Worm (Caenorhabditis elegans) whole organism, L1 larva: Measurements from ENCODE around the gene T13C5.10.
A peak's percentile ranks its signal among the peaks of the same experiment; 100 is the strongest.

Experiments used
- C16A3.4 ChIP-seq: fragments of 150-350 bp; optimal IDR thresholded peaks from 2 replicates; lab custom pipeline; 2014; ENCODE audit warnings: missing biosample characterization, missing genetic modification characterization
- F16B12.6 ChIP-seq: fragments of 150-350 bp; optimal IDR thresholded peaks from 2 replicates; lab custom pipeline; 2014; ENCODE audit warnings: missing biosample characterization, missing genetic modification characterization
- ama-1 ChIP-seq: fragments of 150-350 bp; optimal IDR thresholded peaks from 2 replicates; lab custom pipeline; 2014
- blmp-1 ChIP-seq: fragments of 150-350 bp; optimal IDR thresholded peaks from 2 replicates; lab custom pipeline; 2014; ENCODE audit warnings: missing biosample characterization, missing genetic modification characterization
- ceh-8 ChIP-seq: fragments of 200-800 bp; sonication (Bioruptor generic); optimal IDR thresholded peaks from 2 replicates; lab custom pipeline; 2018; ENCODE audit warnings: mild to moderate bottlenecking, missing genetic modification characterization, moderate library complexity, missing compliant biosample characterization
- ceh-82 ChIP-seq, 3 experiments: fragments of 150-350 bp in 1 of 3; sonication (generic microtip) in 2 of 3; optimal IDR thresholded peaks; 2 replicates each; lab custom pipeline; 2014 to 2017; ENCODE audit warnings: missing biosample characterization in 3 of 3, missing genetic modification characterization in 3 of 3
- ceh-88 ChIP-seq: fragments of 200-800 bp; sonication (Bioruptor generic); IDR thresholded peaks from 2 replicates; pipeline ENCODE4 v1.3.6; 2022; ENCODE audit warnings: missing genetic modification characterization, missing compliant biosample characterization
- ces-1 ChIP-seq: fragments of 150-350 bp; optimal IDR thresholded peaks from 2 replicates; lab custom pipeline; 2014; ENCODE audit warnings: missing biosample characterization, missing genetic modification reagents, missing genetic modification characterization
- dpl-1 ChIP-seq, 3 experiments: fragments of 150-350 bp in 2 of 3; sonication (generic microtip) in 1 of 3; optimal IDR thresholded peaks; 2 replicates each; lab custom pipeline; 2014 to 2017; ENCODE audit warnings: missing biosample characterization in 3 of 3, missing genetic modification characterization in 3 of 3, missing genetic modification reagents in 3 of 3
- efl-1 ChIP-seq, 4 experiments: fragments of 150-350 bp; optimal IDR thresholded peaks in 3 of 4; peaks in 1 of 4; 1 replicate in 1 of 4; 2 replicates in 3 of 4; lab custom pipeline; 2014; ENCODE audit warnings: missing biosample characterization in 2 of 4, missing genetic modification characterization in 2 of 4, missing genetic modification reagents in 2 of 4
- egl-13 ChIP-seq: sonication (generic microtip); optimal IDR thresholded peaks from 2 replicates; lab custom pipeline; 2016; ENCODE audit warnings: missing genotype, missing genetic modification reagents, missing genetic modification characterization, missing compliant biosample characterization
- egl-27 ChIP-seq, 2 experiments: fragments of 150-350 bp in 1 of 2; sonication (generic microtip); optimal IDR thresholded peaks; 3 replicates each; lab custom pipeline; 2017 to 2018; ENCODE audit warnings: missing biosample characterization in 2 of 2, missing genetic modification characterization in 2 of 2, missing genetic modification reagents in 2 of 2
- elt-3 ChIP-seq, 6 experiments: fragments of 150-350 bp in 1 of 6; sonication (generic microtip); optimal IDR thresholded peaks; 2 replicates each; lab custom pipeline; 2017 to 2018; ENCODE audit warnings: missing biosample characterization in 6 of 6, missing genetic modification characterization in 6 of 6, inconsistent platforms in 1 of 6
- fkh-10 ChIP-seq: sonication (generic microtip); optimal IDR thresholded peaks from 2 replicates; lab custom pipeline; 2017; ENCODE audit warnings: missing biosample characterization, missing genetic modification reagents, missing genetic modification characterization
- fkh-4 ChIP-seq: sonication (generic microtip); optimal IDR thresholded peaks from 2 replicates; lab custom pipeline; 2016; ENCODE audit warnings: missing compliant biosample characterization, missing genetic modification characterization, borderline replicate concordance
- fos-1 ChIP-seq: fragments of 150-350 bp; optimal IDR thresholded peaks from 2 replicates; lab custom pipeline; 2014; ENCODE audit warnings: missing biosample characterization, missing genetic modification characterization
- grh-1 ChIP-seq: fragments of 200-800 bp; sonication (Bioruptor generic); IDR thresholded peaks from 2 replicates; pipeline ENCODE4 v1.3.6; 2022; ENCODE audit warnings: missing genetic modification reagents, missing genetic modification characterization, missing compliant biosample characterization
- hpl-2 ChIP-seq: fragments of 150-350 bp; optimal IDR thresholded peaks from 2 replicates; lab custom pipeline; 2014; ENCODE audit warnings: missing biosample characterization, missing genetic modification reagents, missing genetic modification characterization
- jun-1 ChIP-seq: fragments of 150-350 bp; optimal IDR thresholded peaks from 2 replicates; lab custom pipeline; 2014; ENCODE audit warnings: missing biosample characterization, missing genetic modification reagents, missing genetic modification characterization
- lin-13 ChIP-seq: fragments of 150-350 bp; optimal IDR thresholded peaks from 2 replicates; lab custom pipeline; 2014; ENCODE audit warnings: missing biosample characterization, missing genetic modification reagents, missing genetic modification characterization
- lin-15B ChIP-seq: fragments of 150-350 bp; sonication (generic microtip); optimal IDR thresholded peaks from 3 replicates; lab custom pipeline; 2014; ENCODE audit warnings: missing biosample characterization, missing genetic modification characterization
- lin-35 ChIP-seq, 2 experiments: fragments of 150-350 bp; optimal IDR thresholded peaks; 2 replicates each; lab custom pipeline; 2014; ENCODE audit warnings: missing biosample characterization in 2 of 2, missing genetic modification characterization in 2 of 2, missing genetic modification reagents in 2 of 2
- lin-39 ChIP-seq: fragments of 150-350 bp; optimal IDR thresholded peaks from 2 replicates; lab custom pipeline; 2014; ENCODE audit warnings: missing biosample characterization, missing genetic modification reagents, missing genetic modification characterization
- lsy-2 ChIP-seq, 2 experiments: fragments of 150-350 bp; optimal IDR thresholded peaks; 2 replicates each; lab custom pipeline; 2014; ENCODE audit warnings: missing biosample characterization in 2 of 2, missing genetic modification characterization in 2 of 2
- mdl-1 ChIP-seq, 2 experiments: fragments of 150-350 bp; optimal IDR thresholded peaks; 2 replicates each; lab custom pipeline; 2014 to 2017; ENCODE audit warnings: missing biosample characterization in 2 of 2, missing genetic modification characterization in 2 of 2, inconsistent platforms in 1 of 2
- nhr-19 ChIP-seq: fragments of 200-800 bp; sonication (Bioruptor generic); conservative IDR thresholded peaks from 2 replicates; pipeline ENCODE4 v1.3.6; 2022; ENCODE audit warnings: missing genetic modification characterization, missing compliant biosample characterization
- nhr-20 ChIP-seq: sonication (generic microtip); optimal IDR thresholded peaks from 2 replicates; lab custom pipeline; 2016; ENCODE audit warnings: mild to moderate bottlenecking, missing genetic modification characterization, missing compliant biosample characterization
- nhr-47 ChIP-seq: sonication (generic microtip); optimal IDR thresholded peaks from 2 replicates; lab custom pipeline; 2016; ENCODE audit warnings: mild to moderate bottlenecking, missing genetic modification characterization, moderate library complexity, missing compliant biosample characterization
- nhr-71 ChIP-seq: sonication (generic microtip); optimal IDR thresholded peaks from 2 replicates; lab custom pipeline; 2016; ENCODE audit warnings: mild to moderate bottlenecking, missing genetic modification characterization, moderate library complexity, missing compliant biosample characterization
- nhr-76 ChIP-seq: sonication (generic microtip); optimal IDR thresholded peaks from 2 replicates; lab custom pipeline; 2017; ENCODE audit warnings: missing biosample characterization, missing genetic modification characterization
- nhr-77 ChIP-seq: fragments of 150-350 bp; optimal IDR thresholded peaks from 2 replicates; lab custom pipeline; 2014; ENCODE audit warnings: missing biosample characterization, missing genetic modification characterization
- nhr-84 ChIP-seq: sonication (generic microtip); optimal IDR thresholded peaks from 2 replicates; lab custom pipeline; 2017; ENCODE audit warnings: missing biosample characterization, missing genetic modification characterization
- nhr-85 ChIP-seq: sonication (generic microtip); peaks from one replicate; lab custom pipeline; 2016; ENCODE audit warnings: missing genetic modification characterization, inconsistent platforms, missing compliant biosample characterization
- nhr-90 ChIP-seq: sonication (generic microtip); optimal IDR thresholded peaks from 2 replicates; lab custom pipeline; 2016; ENCODE audit warnings: mild to moderate bottlenecking, missing genetic modification characterization, missing compliant biosample characterization; ENCODE audit not compliant: poor library complexity
- pax-3 ChIP-seq: fragments of 200-800 bp; sonication (Bioruptor generic); optimal IDR thresholded peaks from 2 replicates; lab custom pipeline; 2018; ENCODE audit warnings: mild to moderate bottlenecking, missing genetic modification characterization, moderate library complexity, missing compliant biosample characterization
- pqm-1 ChIP-seq: sonication (generic microtip); optimal IDR thresholded peaks from 3 replicates; lab custom pipeline; 2017; ENCODE audit warnings: missing biosample characterization, missing genetic modification characterization
- rnt-1 ChIP-seq: sonication (generic microtip); optimal IDR thresholded peaks from 2 replicates; lab custom pipeline; 2016; ENCODE audit warnings: mild to moderate bottlenecking, missing genetic modification characterization, moderate library complexity, missing compliant biosample characterization
- snpc-4 ChIP-seq: fragments of 150-350 bp; optimal IDR thresholded peaks from 2 replicates; lab custom pipeline; 2014; ENCODE audit warnings: missing biosample characterization, missing genetic modification characterization
- snu-23 ChIP-seq: sonication (generic microtip); optimal IDR thresholded peaks from 2 replicates; lab custom pipeline; 2016; ENCODE audit warnings: missing genetic modification characterization, missing compliant biosample characterization
- sox-4 ChIP-seq: sonication (generic microtip); optimal IDR thresholded peaks from 2 replicates; lab custom pipeline; 2016; ENCODE audit warnings: missing genetic modification characterization, missing compliant biosample characterization
- sptf-1 ChIP-seq: fragments of 150-350 bp; optimal IDR thresholded peaks from 2 replicates; lab custom pipeline; 2014; ENCODE audit warnings: missing biosample characterization, missing genetic modification characterization
- sup-37 ChIP-seq: fragments of 200-800 bp; sonication (Bioruptor generic); optimal IDR thresholded peaks from 2 replicates; lab custom pipeline; 2018; ENCODE audit warnings: mild to moderate bottlenecking, missing genetic modification characterization, missing compliant biosample characterization
- tbx-2 ChIP-seq: sonication (generic microtip); optimal IDR thresholded peaks from 2 replicates; lab custom pipeline; 2016; ENCODE audit warnings: missing genetic modification characterization, missing compliant biosample characterization
- tlp-1 ChIP-seq: fragments of 150-350 bp; optimal IDR thresholded peaks from 2 replicates; lab custom pipeline; 2014; ENCODE audit warnings: missing biosample characterization, missing genetic modification characterization
- unc-130 ChIP-seq: fragments of 150-350 bp; optimal IDR thresholded peaks from 2 replicates; lab custom pipeline; 2017; ENCODE audit warnings: missing biosample characterization, missing genetic modification characterization, inconsistent platforms
- unc-30 ChIP-seq: sonication (generic microtip); optimal IDR thresholded peaks from 2 replicates; lab custom pipeline; 2017; ENCODE audit warnings: missing biosample characterization, missing genetic modification characterization
- unc-62 ChIP-seq: fragments of 150-350 bp; optimal IDR thresholded peaks from 2 replicates; lab custom pipeline; 2014; ENCODE audit warnings: missing biosample characterization, missing genetic modification reagents, missing genetic modification characterization
- unc-98 ChIP-seq: fragments of 200-800 bp; sonication (Bioruptor generic); IDR thresholded peaks from 2 replicates; pipeline ENCODE4 v1.3.6; 2022; ENCODE audit warnings: missing genetic modification characterization, missing compliant biosample characterization
- xbp-1 ChIP-seq: sonication (generic microtip); optimal IDR thresholded peaks from 2 replicates; lab custom pipeline; 2016; ENCODE audit warnings: missing genetic modification characterization, missing compliant biosample characterization
- zip-4 ChIP-seq: fragments of 200-800 bp; sonication (Bioruptor generic); optimal IDR thresholded peaks from 2 replicates; lab custom pipeline; 2018; ENCODE audit warnings: mild to moderate bottlenecking, missing genetic modification characterization, moderate library complexity, missing compliant biosample characterization
- ztf-4 ChIP-seq: fragments of 150-350 bp; optimal IDR thresholded peaks from 2 replicates; lab custom pipeline; 2014; ENCODE audit warnings: missing biosample characterization, missing genetic modification characterization

T13C5.10 gene

DNA sequence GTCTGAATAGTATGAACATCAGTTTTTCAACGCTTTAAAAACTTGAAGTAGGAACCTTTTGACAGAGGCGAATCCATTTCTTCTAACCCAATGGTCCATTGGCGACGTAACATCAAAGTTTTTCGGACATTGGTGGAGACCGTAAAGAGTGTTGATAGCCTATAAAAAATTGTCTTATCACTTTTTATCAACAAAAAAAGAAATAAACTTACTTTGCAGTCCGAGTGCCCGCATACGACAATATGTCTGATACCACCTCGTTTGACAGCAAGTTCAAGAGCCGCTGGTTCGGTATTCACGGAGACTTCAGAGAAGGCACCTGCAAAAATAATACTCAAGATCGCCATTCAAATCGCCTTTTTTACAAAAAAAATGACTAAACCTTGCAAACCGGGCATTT is 15.4 kb downstream of the T13C5.10 start:
- no peak for TF ChIP-seq nhr-76 (tag; lab: Kevin White, UChicago)
- TF ChIP-seq xbp-1 (tag; lab: Kevin White, UChicago), result no peak
- no peak for TF ChIP-seq mdl-1 (tag; optimal IDR thresholded peaks at IDR 0.05; lab: Kevin White, UChicago)
- TF ChIP-seq ces-1 (GFP tag; lab: Kevin White, UChicago), result no peak
- TF ChIP-seq zip-4 (GFP tag; lab: Kevin White, UChicago), result no peak
- no peak for TF ChIP-seq nhr-19
- no peak for TF ChIP-seq nhr-85 (tag; lab: Kevin White, UChicago)
- no peak for TF ChIP-seq sox-4 (tag; lab: Kevin White, UChicago)
- no peak for TF ChIP-seq lin-15B (tag; lab: Kevin White, UChicago)
- no peak for TF ChIP-seq fos-1

DNA sequence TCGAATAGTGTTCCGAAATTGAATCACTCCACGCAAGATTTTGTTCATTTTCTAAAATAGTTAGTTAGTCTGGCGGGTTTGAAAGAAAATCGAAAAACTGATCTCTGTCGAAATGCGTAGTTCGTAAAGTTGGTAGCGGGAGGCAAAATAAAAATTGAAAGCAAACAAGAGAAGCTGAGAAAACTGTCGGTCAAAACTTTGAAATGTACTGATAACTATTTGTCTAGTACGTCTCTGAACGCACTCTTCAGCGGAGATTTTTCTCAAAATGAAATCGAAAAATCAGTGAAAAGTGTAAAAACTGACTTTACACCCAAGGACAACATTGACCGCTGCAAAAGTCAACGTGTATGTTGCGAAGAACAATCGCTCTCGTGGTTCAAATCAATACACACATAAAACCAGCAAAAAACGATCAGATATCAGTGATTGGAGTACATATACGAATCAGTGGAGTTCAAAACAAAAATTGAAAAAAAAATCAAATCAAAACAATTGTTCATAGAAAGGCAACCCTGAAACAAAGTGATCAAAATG is 16.8 kb downstream of the T13C5.10 start, which contains the start of gene bca-1:
Gene bca-1 (minus strand): TSS at position 51 of the 537 bp plus-strand sequence.
- TF ChIP-seq egl-27 (tag; optimal IDR thresholded peaks at IDR 0.05; lab: Kevin White, UChicago) (no peak), grh-1 (peak; percentile 40), pqm-1 (no peak), snpc-4 (no peak), ztf-4 (peak; percentile 29), ceh-88 (GFP tag; lab: Robert Waterston, UW) (no peak), sptf-1 (tag; lab: Kevin White, UChicago) (no peak), unc-62 (no peak), jun-1 (no peak), C16A3.4 (tag; lab: Kevin White, UChicago) (peak; percentile 44), nhr-71 (tag; lab: Kevin White, UChicago) (peak; percentile 97), F16B12.6 (tag; lab: Kevin White, UChicago) (no peak), egl-13 (tag; lab: Kevin White, UChicago) (no peak), dpl-1 (GFP tag; optimal IDR thresholded peaks at IDR 0.05; lab: Kevin White, UChicago) (peak in 1 of 3 experiments; percentile 21), unc-98 (GFP tag; lab: Robert Waterston, UW) (no peak), rnt-1 (tag; lab: Kevin White, UChicago) (peak; percentile 49), ceh-82 (tag; optimal IDR thresholded peaks at IDR 0.05; lab: Kevin White, UChicago) (no peak), nhr-76 (tag; lab: Kevin White, UChicago) (no peak), nhr-47 (peak; percentile 56), unc-30 (tag; lab: Kevin White, UChicago) (no peak), xbp-1 (tag; lab: Kevin White, UChicago) (peak; percentile 72), ama-1 (lab: Kevin White, UChicago) (no peak), fkh-4 (tag; lab: Kevin White, UChicago) (no peak), tbx-2 (tag; lab: Kevin White, UChicago) (peak; percentile 69), ceh-8 (GFP tag; lab: Kevin White, UChicago) (no peak), nhr-90 (peak; percentile 69), nhr-84 (tag; lab: Kevin White, UChicago) (no peak), lsy-2 (tag; optimal IDR thresholded peaks at IDR 0.05; lab: Kevin White, UChicago) (peak in 1 of 2 experiments; percentile 16), snu-23 (GFP tag; lab: Kevin White, UChicago) (peak; percentile 91), fkh-10 (GFP tag; lab: Kevin White, UChicago) (no peak), tlp-1 (tag; lab: Kevin White, UChicago) (no peak), blmp-1 (peak; percentile 83), nhr-20 (tag; lab: Kevin White, UChicago) (peak; percentile 88), pax-3 (tag; lab: Kevin White, UChicago) (no peak), lin-39 (tag; lab: Kevin White, UChicago) (no peak), nhr-19 (peak; percentile 97), elt-3 (tag; optimal IDR thresholded peaks at IDR 0.05; lab: Kevin White, UChicago) (peak in 2 of 6 experiments; percentile 59 to 68), nhr-77 (tag; lab: Kevin White, UChicago) (peak; percentile 15), unc-130 (tag; lab: Kevin White, UChicago) (peak; percentile 50), lin-35 (GFP tag; optimal IDR thresholded peaks at IDR 0.05; lab: Kevin White, UChicago) (peak in 1 of 2 experiments; percentile 68), efl-1 (optimal IDR thresholded peaks at IDR 0.05; lab: Kevin White, UChicago) (no peak), efl-1 (GFP tag; optimal IDR thresholded peaks at IDR 0.05 in 1 of 2; lab: Kevin White, UChicago) (peak in 1 of 2 experiments; percentile 84), lin-13 (GFP tag; lab: Kevin White, UChicago) (no peak), sup-37 (GFP tag; lab: Kevin White, UChicago) (no peak), hpl-2 (GFP tag; lab: Kevin White, UChicago) (no peak), nhr-85 (tag; lab: Kevin White, UChicago) (peak; percentile 82)
